Fruit fly (Drosophila melanogaster) whole organism, embryonic: ENCODE results near the gene rasp.

Experiments
- Bgb ChIP-seq: fragments of 200-800 bp; sonication (Bioruptor generic); IDR thresholded peaks from 2 replicates; pipeline ENCODE4 v1.3.6; 2022; ENCODE audit warnings: missing biosample characterization, missing genetic modification characterization; ENCODE audit not compliant: partially characterized antibody
- CG10654 ChIP-seq: fragments of 200-800 bp; sonication (Bioruptor generic); optimal IDR thresholded peaks from 2 replicates; lab custom pipeline; 2016; ENCODE audit warnings: missing biosample characterization, missing genetic modification characterization
- CG14667 ChIP-seq: fragments of 200-800 bp; sonication (Bioruptor generic); IDR thresholded peaks from 2 replicates; pipeline ENCODE4 v1.3.6; 2022; ENCODE audit warnings: missing biosample characterization, missing genetic modification characterization
- CG1529 ChIP-seq: fragments of 200-800 bp; sonication (Bioruptor generic); optimal IDR thresholded peaks from 3 replicates; lab custom pipeline; 2018; ENCODE audit warnings: missing biosample characterization, missing genetic modification characterization
- CG7745 ChIP-seq: fragments of 200-800 bp; sonication (Bioruptor generic); optimal IDR thresholded peaks from 2 replicates; lab custom pipeline; 2018; ENCODE audit warnings: missing biosample characterization, mild to moderate bottlenecking, missing genetic modification characterization, moderate library complexity
- CG9437 ChIP-seq: fragments of 200-800 bp; sonication (Bioruptor generic); optimal IDR thresholded peaks from 2 replicates; lab custom pipeline; 2018; ENCODE audit warnings: missing biosample characterization, mild to moderate bottlenecking, missing genetic modification characterization
- Hr78 ChIP-seq, 2 experiments: fragments of 200-800 bp in 1 of 2; fragments of >200 bp in 1 of 2; sonication (Bioruptor generic) in 1 of 2; optimal IDR thresholded peaks; 2 replicates each; lab custom pipeline; 2017 to 2019; ENCODE audit warnings: missing biosample characterization in 2 of 2, missing genetic modification characterization in 2 of 2, mild to moderate bottlenecking in 1 of 2, moderate library complexity in 1 of 2
- MBD-R2 ChIP-seq: fragments of 200-800 bp; sonication (Bioruptor generic); IDR thresholded peaks from 2 replicates; pipeline ENCODE4 v1.3.6; 2022; ENCODE audit warnings: missing biosample characterization, missing genetic modification characterization
- Trl ChIP-seq, 3 experiments: fragments of >200 bp in 2 of 3; fragments of 200-800 bp in 1 of 3; sonication (Bioruptor generic) in 1 of 3; optimal IDR thresholded peaks; 2 replicates in 1 of 3; 3 replicates in 2 of 3; lab custom pipeline; 2016 to 2017; ENCODE audit warnings: missing biosample characterization in 1 of 3, missing genetic modification characterization in 1 of 3
- grn ChIP-seq: fragments of 200-800 bp; sonication (Bioruptor generic); optimal IDR thresholded peaks from 3 replicates; lab custom pipeline; 2017; ENCODE audit warnings: missing biosample characterization, missing genetic modification characterization
- gro ChIP-seq: fragments of 200-800 bp; sonication (Bioruptor generic); optimal IDR thresholded peaks from 2 replicates; lab custom pipeline; 2016; ENCODE audit warnings: missing biosample characterization, missing genetic modification characterization
- hkb ChIP-seq, 2 experiments: fragments of 200-800 bp in 1 of 2; fragments of >200 bp in 1 of 2; sonication (Bioruptor generic) in 1 of 2; IDR thresholded peaks in 1 of 2; optimal IDR thresholded peaks in 1 of 2; 2 replicates each; pipeline versions ENCODE4 v1.3.6 to Lab custom; 2017 to 2022; ENCODE audit warnings: missing biosample characterization in 1 of 2, missing genetic modification characterization in 1 of 2
- nerfin-2 ChIP-seq: fragments of 200-800 bp; sonication (Bioruptor generic); IDR thresholded peaks from 2 replicates; pipeline ENCODE4 v1.3.6; 2022; ENCODE audit warnings: missing biosample characterization, missing genetic modification characterization; ENCODE audit not compliant: partially characterized antibody
- tna ChIP-seq: fragments of 200-800 bp; sonication (Bioruptor generic); IDR thresholded peaks from 2 replicates; pipeline ENCODE4 v1.3.6; 2022; ENCODE audit warnings: missing biosample characterization, missing genetic modification characterization; ENCODE audit not compliant: partially characterized antibody

dm6 chr3L:3205349-3205748, 43.4 kb downstream of the rasp start, which contains the start of gene CG32277:
- TF ChIP-seq Hr78 (GFP tag; optimal IDR thresholded peaks at IDR 0.05; lab: Kevin White, UChicago) (no peak), CG14667 (GFP tag; lab: Robert Waterston, UW) (no peak), MBD-R2 (no peak), hkb (optimal IDR thresholded peaks at IDR 0.05; lab: Kevin White, UChicago) (no peak), hkb (GFP tag; IDR thresholded peaks at IDR 0.05; lab: Robert Waterston, UW) (no peak), gro (no peak), CG10654 (no peak), tna (GFP tag; lab: Robert Waterston, UW) (no peak), grn (GFP tag; lab: Kevin White, UChicago) (no peak), CG1529 (GFP tag; lab: Kevin White, UChicago) (no peak), Bgb (GFP tag; lab: Robert Waterston, UW) (no peak), Trl (optimal IDR thresholded peaks at IDR 0.05; lab: Kevin White, UChicago) (no peak), Trl (GFP tag; optimal IDR thresholded peaks at IDR 0.05; lab: Kevin White, UChicago) (no peak), CG9437 (GFP tag; lab: Kevin White, UChicago) (no peak), CG7745 (tag; lab: Kevin White, UChicago) (no peak), nerfin-2 (no peak)
